Fruit fly (Drosophila melanogaster): ENCODE measurements around the gene t-cup.

dm6 chr2L:12529029-12529948 is 32.2 kb upstream of the t-cup start:
- TF ChIP-seq Rfx (GFP tag; IDR thresholded peaks at IDR 0.05) (no peak; the same call in 1 of the 2 replicates), CG8765 (GFP tag; IDR thresholded peaks at IDR 0.05) (no peak), gce (GFP tag; IDR thresholded peaks at IDR 0.05) (no peak), her (GFP tag; optimal IDR thresholded peaks at IDR 0.05) (no peak), Sry-δ (GFP tag; optimal IDR thresholded peaks at IDR 0.05) (no peak), zen (tag; optimal IDR thresholded peaks at IDR 0.05) (no peak), sug (tag; optimal IDR thresholded peaks at IDR 0.05) (peak; percentile 91), CG15696 (tag; optimal IDR thresholded peaks at IDR 0.05) (peak; percentile 16)
